Worm (Caenorhabditis elegans): ENCODE results near the gene ada-2.

Gene ada-2

ce11 chrII:7301670-7302151, 49.7 kb downstream of the ada-2 start, which contains the start of gene cul-4 (continued):
- peak; percentile 77 for TF ChIP-seq dsc-1 (tag; optimal IDR thresholded peaks at IDR 0.05)
- TF ChIP-seq xbp-1 (tag; optimal IDR thresholded peaks at IDR 0.05): peak; percentile 85
- peak; percentile 27 for TF ChIP-seq fkh-8 (tag; optimal IDR thresholded peaks at IDR 0.05)
- no peak for TF ChIP-seq zag-1 (tag; optimal IDR thresholded peaks at IDR 0.05)
- no peak for TF ChIP-seq tlp-1 (tag; optimal IDR thresholded peaks at IDR 0.05)
- TF ChIP-seq ets-5 (GFP tag; IDR thresholded peaks at IDR 0.05): no peak
- peak; percentile 65 for TF ChIP-seq blmp-1 (tag; optimal IDR thresholded peaks at IDR 0.05)
- TF ChIP-seq sox-4 (tag; optimal IDR thresholded peaks at IDR 0.05): no peak
- TF ChIP-seq egl-27 (tag; optimal IDR thresholded peaks at IDR 0.05): no peak
- no peak for TF ChIP-seq mef-2 (tag; optimal IDR thresholded peaks at IDR 0.05)
- no peak for TF ChIP-seq hlh-4 (tag; optimal IDR thresholded peaks at IDR 0.05)
- TF ChIP-seq fkh-4 (tag; optimal IDR thresholded peaks at IDR 0.05; ENCODE audit: borderline replicate concordance): no peak
- no peak for TF ChIP-seq pag-3 (tag; optimal IDR thresholded peaks at IDR 0.05; ENCODE audit: borderline replicate concordance, insufficient read depth)
- peak in 2 of 6 experiments; percentile 21 to 61 for TF ChIP-seq elt-3 (tag; optimal IDR thresholded peaks at IDR 0.05)
- peak; percentile 75 for TF ChIP-seq unc-130 (tag; optimal IDR thresholded peaks at IDR 0.05)
- no peak for TF ChIP-seq ceh-90 (tag; optimal IDR thresholded peaks at IDR 0.05)
- no peak for TF ChIP-seq lin-13 (GFP tag; optimal IDR thresholded peaks at IDR 0.05)
- TF ChIP-seq F16B12.6 (tag; optimal IDR thresholded peaks at IDR 0.05): peak; percentile 69
- peak; percentile 83 for TF ChIP-seq rnt-1 (tag; optimal IDR thresholded peaks at IDR 0.05)
- TF ChIP-seq ztf-4 (tag; optimal IDR thresholded peaks at IDR 0.05): peak; percentile 37
- peak; percentile 81 for TF ChIP-seq nhr-90 (tag; optimal IDR thresholded peaks at IDR 0.05; ENCODE audit: poor library complexity)
- TF ChIP-seq lin-15B (tag; optimal IDR thresholded peaks at IDR 0.05): peak; percentile 30
- TF ChIP-seq lin-14 (GFP tag; optimal IDR thresholded peaks at IDR 0.05): no peak
- peak; percentile 3 for TF ChIP-seq elt-2 (tag; optimal IDR thresholded peaks at IDR 0.05)
- peak; percentile 59 to 82 (median 82) for TF ChIP-seq dpl-1 (GFP tag; optimal IDR thresholded peaks at IDR 0.05)
- peak; percentile 84 for TF ChIP-seq snu-23 (GFP tag; optimal IDR thresholded peaks at IDR 0.05)
- TF ChIP-seq pax-3 (tag; optimal IDR thresholded peaks at IDR 0.05): no peak

Measured in whole organism, L1 larva.